Fruit fly (Drosophila melanogaster) whole organism, embryonic: ENCODE results near the gene dgt2.

ENCODE experiments used
- ATbp ChIP-seq: fragments of 200-800 bp; sonication (Bioruptor generic); optimal IDR thresholded peaks from 2 replicates; lab custom pipeline; 2017; ENCODE audit warnings: missing biosample characterization, mild to moderate bottlenecking, missing genetic modification characterization, missing genetic modification reagents
- Atf-2 ChIP-seq: fragments of 200-800 bp; sonication (Bioruptor generic); optimal IDR thresholded peaks from 2 replicates; lab custom pipeline; 2016; ENCODE audit warnings: missing biosample characterization, missing genetic modification characterization
- Bdp1 ChIP-seq: fragments of 200-800 bp; sonication (Bioruptor generic); optimal IDR thresholded peaks from 3 replicates; lab custom pipeline; 2016; ENCODE audit warnings: missing biosample characterization, missing genetic modification characterization
- CG10267 ChIP-seq: fragments of 200-800 bp; sonication (Bioruptor generic); optimal IDR thresholded peaks from 2 replicates; lab custom pipeline; 2018; ENCODE audit warnings: missing biosample characterization, mild to moderate bottlenecking, missing genetic modification characterization, moderate library complexity
- CG10366 ChIP-seq: fragments of 200-800 bp; sonication (Bioruptor generic); IDR thresholded peaks from 2 replicates; pipeline ENCODE4 v1.3.6; 2022; ENCODE audit warnings: missing biosample characterization, missing genetic modification characterization
- CG11093 ChIP-seq: fragments of 200-800 bp; sonication (Bioruptor generic); IDR thresholded peaks from 3 replicates; pipeline ENCODE4 v1.3.6; 2022; ENCODE audit warnings: missing biosample characterization, missing genetic modification characterization
- CG13424 ChIP-seq: fragments of 200-800 bp; sonication (Bioruptor generic); optimal IDR thresholded peaks from 2 replicates; lab custom pipeline; 2019; ENCODE audit warnings: missing biosample characterization, mild to moderate bottlenecking, missing genetic modification characterization, moderate library complexity
- CG14965 ChIP-seq: fragments of 200-800 bp; sonication (Bioruptor generic); optimal IDR thresholded peaks from 2 replicates; lab custom pipeline; 2016; ENCODE audit warnings: missing biosample characterization, missing genetic modification characterization, borderline replicate concordance
- CG1603 ChIP-seq: fragments of 200-800 bp; sonication (Bioruptor generic); optimal IDR thresholded peaks from 2 replicates; lab custom pipeline; 2019; ENCODE audit warnings: missing biosample characterization, mild to moderate bottlenecking, missing genetic modification characterization, moderate library complexity
- CG18011 ChIP-seq: fragments of 200-800 bp; sonication (Bioruptor generic); optimal IDR thresholded peaks from 2 replicates; lab custom pipeline; 2017; ENCODE audit warnings: missing biosample characterization, missing genetic modification characterization, mild to moderate bottlenecking, moderate library complexity, missing genotype
- CG30403 ChIP-seq: fragments of 200-800 bp; sonication (Bioruptor generic); optimal IDR thresholded peaks from 3 replicates; lab custom pipeline; 2016; ENCODE audit warnings: missing biosample characterization, missing genetic modification characterization
- CG5245 ChIP-seq: fragments of 200-800 bp; sonication (Bioruptor generic); optimal IDR thresholded peaks from 3 replicates; lab custom pipeline; 2016; ENCODE audit warnings: missing biosample characterization, missing genetic modification characterization
- CG6654 ChIP-seq: fragments of 200-800 bp; sonication (Bioruptor generic); optimal IDR thresholded peaks from 2 replicates; lab custom pipeline; 2017; ENCODE audit warnings: missing biosample characterization, mild to moderate bottlenecking, missing genetic modification characterization
- CG6765 ChIP-seq: fragments of 200-800 bp; sonication (Bioruptor generic); optimal IDR thresholded peaks from 3 replicates; lab custom pipeline; 2017; ENCODE audit warnings: missing biosample characterization, mild to moderate bottlenecking, missing genetic modification characterization
- CG8944 ChIP-seq: fragments of 200-800 bp; sonication (Bioruptor generic); optimal IDR thresholded peaks from 3 replicates; lab custom pipeline; 2016; ENCODE audit warnings: missing biosample characterization, missing genetic modification characterization
- Dek ChIP-seq: fragments of 200-800 bp; sonication (Bioruptor generic); optimal IDR thresholded peaks from 3 replicates; lab custom pipeline; 2019; ENCODE audit warnings: missing biosample characterization, mild to moderate bottlenecking, missing genetic modification characterization, moderate library complexity
- Fer3 ChIP-seq: fragments of 200-800 bp; sonication (Bioruptor generic); optimal IDR thresholded peaks from 2 replicates; lab custom pipeline; 2018; ENCODE audit warnings: missing biosample characterization, mild to moderate bottlenecking, missing genetic modification characterization, moderate library complexity
- Meics ChIP-seq: fragments of 200-800 bp; sonication (Bioruptor generic); optimal IDR thresholded peaks from 2 replicates; lab custom pipeline; 2017; ENCODE audit warnings: missing biosample characterization, mild to moderate bottlenecking, missing genetic modification characterization
- NC2α ChIP-seq: fragments of 200-800 bp; sonication (Bioruptor generic); optimal IDR thresholded peaks from 2 replicates; lab custom pipeline; 2016; ENCODE audit warnings: missing biosample characterization, missing genetic modification characterization
- Six4 ChIP-seq: fragments of 200-800 bp; sonication (Bioruptor generic); optimal IDR thresholded peaks from 2 replicates; lab custom pipeline; 2016; ENCODE audit warnings: missing biosample characterization, missing genetic modification characterization
- Sox100B ChIP-seq: fragments of 200-800 bp; sonication (Bioruptor generic); optimal IDR thresholded peaks from 3 replicates; lab custom pipeline; 2018; ENCODE audit warnings: missing biosample characterization, mild to moderate bottlenecking, missing genetic modification characterization
- Sox102F ChIP-seq: fragments of 200-800 bp; sonication (Bioruptor generic); optimal IDR thresholded peaks from 2 replicates; lab custom pipeline; 2018; ENCODE audit warnings: missing biosample characterization, mild to moderate bottlenecking, missing genetic modification characterization, moderate library complexity
- Sry-δ ChIP-seq: fragments of 200-800 bp; sonication (Bioruptor generic); optimal IDR thresholded peaks from 2 replicates; lab custom pipeline; 2016; ENCODE audit warnings: missing biosample characterization, missing genetic modification characterization
- Stat92E ChIP-seq, 3 experiments: fragments of >200 bp in 2 of 3; fragments of 200-800 bp in 1 of 3; sonication (Bioruptor generic) in 1 of 3; optimal IDR thresholded peaks; 2 replicates each; lab custom pipeline; 2017 to 2019; ENCODE audit warnings: missing biosample characterization in 3 of 3, missing genetic modification characterization in 3 of 3, mild to moderate bottlenecking in 1 of 3, moderate library complexity in 1 of 3
- cad ChIP-seq: fragments of >200 bp; optimal IDR thresholded peaks from 2 replicates; lab custom pipeline; 2017; ENCODE audit warnings: missing biosample characterization, missing genetic modification characterization
- gsb-n ChIP-seq: fragments of 200-800 bp; sonication (Bioruptor generic); optimal IDR thresholded peaks from 3 replicates; lab custom pipeline; 2018; ENCODE audit warnings: missing biosample characterization, mild to moderate bottlenecking, missing genetic modification characterization
- lov ChIP-seq, 2 experiments: fragments of 200-800 bp in 1 of 2; fragments of >200 bp in 1 of 2; sonication (Bioruptor generic) in 1 of 2; IDR thresholded peaks in 1 of 2; optimal IDR thresholded peaks in 1 of 2; 2 replicates in 1 of 2; 3 replicates in 1 of 2; pipeline versions ENCODE4 v1.3.6 to Lab custom; 2017 to 2022; ENCODE audit warnings: missing biosample characterization in 1 of 2, missing genetic modification characterization in 1 of 2
- nom ChIP-seq: fragments of 200-800 bp; sonication (Bioruptor generic); optimal IDR thresholded peaks from 2 replicates; lab custom pipeline; 2017; ENCODE audit warnings: missing biosample characterization, missing genetic modification characterization, mild to moderate bottlenecking, moderate library complexity, missing genetic modification reagents
- onecut ChIP-seq: fragments of 200-800 bp; sonication (Bioruptor generic); IDR thresholded peaks from 2 replicates; pipeline ENCODE4 v1.3.6; 2022; ENCODE audit warnings: missing biosample characterization, missing genetic modification characterization
- org-1 ChIP-seq: fragments of 200-800 bp; sonication (Bioruptor generic); optimal IDR thresholded peaks from 2 replicates; lab custom pipeline; 2017; ENCODE audit warnings: missing biosample characterization, missing genetic modification characterization
- pita ChIP-seq: fragments of 200-800 bp; sonication (Bioruptor generic); optimal IDR thresholded peaks from 2 replicates; lab custom pipeline; 2017; ENCODE audit warnings: missing biosample characterization, mild to moderate bottlenecking, missing genetic modification characterization
- repo ChIP-seq: fragments of 200-800 bp; sonication (Bioruptor generic); optimal IDR thresholded peaks from 2 replicates; lab custom pipeline; 2016; ENCODE audit warnings: missing biosample characterization, missing genetic modification characterization
- seq ChIP-seq: fragments of 200-800 bp; sonication (Bioruptor generic); IDR thresholded peaks from 2 replicates; pipeline ENCODE4 v1.3.6; 2022; ENCODE audit warnings: missing biosample characterization, missing genetic modification characterization
- sim ChIP-seq: fragments of 200-800 bp; sonication (Bioruptor generic); IDR thresholded peaks from 2 replicates; pipeline ENCODE4 v1.3.6; 2022; ENCODE audit warnings: missing biosample characterization, missing genetic modification characterization
- slou ChIP-seq: fragments of 200-800 bp; sonication (Bioruptor generic); optimal IDR thresholded peaks from 3 replicates; lab custom pipeline; 2016; ENCODE audit warnings: missing biosample characterization, missing genetic modification characterization
- tap ChIP-seq: fragments of 200-800 bp; optimal IDR thresholded peaks from 3 replicates; lab custom pipeline; 2019; ENCODE audit warnings: missing biosample characterization, mild to moderate bottlenecking, missing genetic modification characterization, moderate library complexity
- tll ChIP-seq, 2 experiments: fragments of 200-800 bp in 1 of 2; fragments of >200 bp in 1 of 2; sonication (Bioruptor generic) in 1 of 2; optimal IDR thresholded peaks; 2 replicates each; lab custom pipeline; 2017 to 2019; ENCODE audit warnings: missing biosample characterization in 2 of 2, missing genetic modification characterization in 2 of 2, mild to moderate bottlenecking in 1 of 2, moderate library complexity in 1 of 2
- vfl ChIP-seq: fragments of 200-800 bp; sonication (Bioruptor generic); optimal IDR thresholded peaks from 2 replicates; lab custom pipeline; 2016; ENCODE audit warnings: missing biosample characterization, missing genetic modification characterization

dgt2 gene

dm6 chr2L:12010877-12011666, 21.3 kb downstream of the dgt2 start (continued):
- TF ChIP-seq repo, result peak; percentile 4
- no peak for TF ChIP-seq lov (optimal IDR thresholded peaks at IDR 0.05; lab: Kevin White, UChicago)
- no peak for TF ChIP-seq lov (GFP tag; IDR thresholded peaks at IDR 0.05; lab: Robert Waterston, UW)
- TF ChIP-seq Fer3 (tag; lab: Kevin White, UChicago), result peak; percentile 94
- peak in 1 of 2 experiments; percentile 91 for TF ChIP-seq tll (GFP tag; optimal IDR thresholded peaks at IDR 0.05; lab: Kevin White, UChicago)
- TF ChIP-seq CG1603 (tag; lab: Kevin White, UChicago), result peak; percentile 92
- peak; percentile 85 for TF ChIP-seq onecut
- no peak for TF ChIP-seq Stat92E (GFP tag; optimal IDR thresholded peaks at IDR 0.05; lab: Kevin White, UChicago)
- peak; percentile 70 for TF ChIP-seq CG5245 (GFP tag; lab: Kevin White, UChicago)
- no peak for TF ChIP-seq sim (GFP tag; lab: Robert Waterston, UW)
- TF ChIP-seq slou (GFP tag; lab: Kevin White, UChicago), result peak; percentile 85
- peak; percentile 68 for TF ChIP-seq NC2α (GFP tag; lab: Kevin White, UChicago)
- TF ChIP-seq CG13424, result peak; percentile 96
- TF ChIP-seq CG6765 (GFP tag; lab: Kevin White, UChicago), result peak; percentile 87
- TF ChIP-seq CG10267 (tag; lab: Kevin White, UChicago), result peak; percentile 85
- no peak for TF ChIP-seq seq
- no peak for TF ChIP-seq pita (GFP tag; lab: Kevin White, UChicago)
- peak; percentile 79 for TF ChIP-seq Six4 (GFP tag; lab: Kevin White, UChicago)
- TF ChIP-seq vfl (GFP tag; lab: Kevin White, UChicago), result peak; percentile 84
- TF ChIP-seq org-1, result peak; percentile 92
- no peak for TF ChIP-seq CG10366 (GFP tag; lab: Robert Waterston, UW)
- TF ChIP-seq ATbp, result peak; percentile 89
- TF ChIP-seq gsb-n (tag; lab: Kevin White, UChicago), result peak; percentile 68
- TF ChIP-seq Dek, result peak; percentile 93
- no peak for TF ChIP-seq CG14965 (GFP tag; lab: Kevin White, UChicago)
- peak; percentile 94 for TF ChIP-seq CG30403
- TF ChIP-seq Sox100B (GFP tag; lab: Kevin White, UChicago), result peak; percentile 92
- TF ChIP-seq Atf-2 (GFP tag; lab: Kevin White, UChicago), result peak; percentile 47
- peak; percentile 65 for TF ChIP-seq Bdp1 (GFP tag; lab: Kevin White, UChicago)
- TF ChIP-seq CG8944 (GFP tag; lab: Kevin White, UChicago), result peak; percentile 59
- TF ChIP-seq tap (tag; lab: Kevin White, UChicago), result peak; percentile 83
- TF ChIP-seq CG6654 (GFP tag; lab: Kevin White, UChicago), result peak; percentile 70
- TF ChIP-seq Meics, result peak; percentile 95
- no peak for TF ChIP-seq cad
- TF ChIP-seq CG11093 (GFP tag; lab: Robert Waterston, UW), result peak; percentile 90
- TF ChIP-seq CG18011 (GFP tag; lab: Kevin White, UChicago), result peak; percentile 55
- peak; percentile 93 for TF ChIP-seq nom (GFP tag; lab: Kevin White, UChicago)
- TF ChIP-seq Sry-δ (GFP tag; lab: Kevin White, UChicago), result no peak
- TF ChIP-seq Sox102F (GFP tag; lab: Kevin White, UChicago), result peak; percentile 86
